Worm (Caenorhabditis elegans) whole organism, L4/young adult: ENCODE results near the gene C08B11.9.

Experiments used
- W03F9.2 ChIP-seq: fragments of 150-350 bp; optimal IDR thresholded peaks from 2 replicates; lab custom pipeline; 2014; ENCODE audit warnings: missing biosample characterization, missing genetic modification characterization
- dao-5 ChIP-seq: sonication (generic microtip); optimal IDR thresholded peaks from 2 replicates; lab custom pipeline; 2016; ENCODE audit warnings: missing genotype, missing genetic modification characterization, moderate library complexity, missing compliant biosample characterization
- him-1 ChIP-seq: sonication (generic microtip); optimal IDR thresholded peaks from 2 replicates; lab custom pipeline; 2016; ENCODE audit warnings: missing genotype, missing genetic modification reagents, missing genetic modification characterization, missing compliant biosample characterization

The C08B11.9 gene

DNA sequence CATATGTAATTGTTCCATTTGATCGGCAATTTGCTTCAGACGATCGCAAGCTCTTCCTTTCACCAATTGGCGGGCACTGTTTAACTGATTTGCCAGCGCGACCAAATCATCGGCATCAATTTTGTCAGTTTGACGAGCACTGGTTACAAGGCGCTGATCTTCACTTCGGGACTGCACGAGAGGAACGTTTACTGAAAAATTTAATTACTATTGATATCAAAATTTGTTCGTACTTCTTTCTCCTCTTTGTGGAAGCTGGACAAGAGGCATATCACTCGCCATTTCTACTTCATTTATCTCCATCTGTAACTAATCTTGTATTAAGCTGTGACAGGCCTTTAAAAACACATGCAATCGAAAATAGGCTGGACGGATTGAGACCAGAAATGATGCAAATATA is at the start of gene C08B11.9:
TSS of gene C08B11.9 (minus strand) at position 307 of the 400 bp plus-strand sequence.
- TF ChIP-seq dao-5 (tag; lab: Kevin White, UChicago), result no peak
- TF ChIP-seq him-1 (tag; lab: Kevin White, UChicago), result no peak
- TF ChIP-seq W03F9.2, result no peak

DNA sequence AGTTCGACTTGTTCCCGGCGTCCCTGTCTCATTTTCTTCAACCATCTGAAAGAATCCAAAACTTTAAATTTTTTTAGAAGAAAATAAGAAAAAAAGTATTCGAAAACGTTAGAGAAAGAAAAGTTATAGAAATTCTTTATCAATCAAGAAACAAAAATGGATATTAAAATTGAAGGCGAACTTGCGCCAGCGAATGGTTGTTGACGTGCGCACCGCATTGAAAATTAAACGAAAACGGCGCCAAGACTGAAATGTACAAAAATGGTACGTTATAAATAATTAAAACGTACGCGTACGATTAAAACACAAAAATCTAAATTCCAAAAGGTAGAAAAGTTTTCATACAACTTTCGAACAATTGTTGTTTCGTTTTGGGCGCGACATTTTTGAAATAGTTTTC is 48.8 kb upstream of the C08B11.9 start, which contains the start of gene K02C4.3:
TSS of gene K02C4.3 (minus strand) at position 51 of the 400 bp plus-strand sequence.
- TF ChIP-seq W03F9.2, result peak; percentile 72
- TF ChIP-seq dao-5 (tag; lab: Kevin White, UChicago), result no peak

DNA sequence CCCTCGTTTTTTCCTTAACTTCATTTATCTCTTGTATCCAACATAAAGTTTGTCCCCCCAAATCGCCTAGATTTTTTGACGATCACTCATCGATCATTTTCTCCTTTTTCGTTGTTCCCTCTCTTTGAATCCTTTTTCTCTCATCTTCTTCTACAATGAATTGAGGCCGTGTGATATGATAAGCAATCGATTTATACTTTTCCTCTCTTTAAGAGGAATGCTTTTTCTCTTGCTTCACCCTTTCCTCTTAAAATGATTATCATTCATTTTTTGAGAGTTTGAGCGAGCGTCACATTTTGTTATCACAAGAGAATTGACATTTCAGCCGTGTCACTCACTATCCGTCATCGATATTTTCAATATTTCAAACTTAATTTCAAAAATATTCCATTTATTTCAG is 40.1 kb upstream of the C08B11.9 start, which contains the start of gene K02C4.5:
TSS of gene K02C4.5 (plus strand) at position 395 of the 400 bp plus-strand sequence.
- no peak for TF ChIP-seq W03F9.2
- no peak for TF ChIP-seq him-1 (tag; lab: Kevin White, UChicago)
- no peak for TF ChIP-seq dao-5 (tag; lab: Kevin White, UChicago)

DNA sequence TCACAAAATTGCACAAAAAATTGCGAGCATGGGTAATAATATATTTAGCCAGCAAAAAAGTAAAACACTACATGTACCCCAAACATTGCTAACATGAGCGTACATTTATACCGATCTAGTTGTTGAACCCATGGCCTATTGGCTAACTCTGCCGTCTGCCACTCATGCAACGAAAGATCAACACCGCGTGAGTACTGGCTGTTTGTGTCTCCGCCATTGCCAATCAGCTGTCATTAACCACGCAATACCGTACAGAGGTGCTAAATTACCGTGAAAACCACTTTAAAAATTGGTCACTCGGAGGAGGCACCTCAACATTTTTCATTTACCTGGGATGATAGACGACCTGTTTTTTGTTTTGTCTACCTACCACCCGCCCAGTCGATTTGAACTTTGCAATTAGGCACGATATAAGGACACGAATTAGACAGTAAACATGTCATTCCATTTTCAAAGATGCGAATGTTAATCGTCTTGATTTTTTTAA is 37.4 kb upstream of the C08B11.9 start, which contains the start of gene K02C4.2:
TSS of gene K02C4.2 (plus strand) at position 437 of the 487 bp plus-strand sequence.
- TF ChIP-seq dao-5 (tag; lab: Kevin White, UChicago), result peak; percentile 83
- peak; percentile 46 for TF ChIP-seq W03F9.2
- peak; percentile 13 for TF ChIP-seq him-1 (tag; lab: Kevin White, UChicago)

DNA sequence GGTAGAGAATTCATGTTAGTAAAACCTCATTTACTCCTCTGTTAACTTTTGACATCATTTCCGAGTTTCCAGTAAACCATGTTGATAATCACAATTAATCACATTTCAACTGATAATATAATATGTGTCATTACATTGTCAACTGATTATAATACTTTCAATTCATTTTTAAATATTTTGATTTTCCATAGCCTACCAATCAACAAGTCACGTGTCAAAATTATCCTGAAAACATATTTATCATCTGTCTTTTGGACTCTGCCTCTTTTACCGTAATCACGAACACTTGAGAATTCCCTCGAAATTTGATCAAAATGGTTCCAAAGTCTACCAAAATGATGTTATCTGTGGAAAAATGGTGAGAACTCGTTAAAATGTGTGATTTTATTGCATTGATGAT is 36.1 kb upstream of the C08B11.9 start:
- TF ChIP-seq him-1 (tag; lab: Kevin White, UChicago), result no peak
- TF ChIP-seq W03F9.2, result no peak
- TF ChIP-seq dao-5 (tag; lab: Kevin White, UChicago), result no peak

DNA sequence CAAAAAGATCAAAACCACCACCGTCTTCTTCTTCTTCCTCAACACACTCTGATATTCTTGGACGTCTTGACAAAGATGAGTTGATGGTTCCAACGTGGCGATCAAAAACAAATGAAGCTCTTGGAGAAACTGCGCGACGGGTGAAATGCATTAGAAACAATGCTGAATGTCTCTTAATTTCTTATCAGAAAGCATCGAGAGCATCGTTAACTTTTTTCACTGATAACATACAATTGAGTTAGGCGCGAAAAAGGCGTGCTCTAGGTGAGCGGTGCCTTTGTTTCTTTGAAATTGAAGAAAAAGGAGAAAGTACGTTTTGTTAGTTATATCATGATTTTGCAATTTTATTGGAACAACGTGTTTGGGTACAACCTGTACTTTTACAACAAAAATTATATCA is 35.3 kb upstream of the C08B11.9 start, which contains the start of gene gpcp-2:
TSS of gene gpcp-2 (minus strand) at position 153 of the 400 bp plus-strand sequence.
- TF ChIP-seq him-1 (tag; lab: Kevin White, UChicago) (no peak), W03F9.2 (no peak), dao-5 (tag; lab: Kevin White, UChicago) (no peak)

DNA sequence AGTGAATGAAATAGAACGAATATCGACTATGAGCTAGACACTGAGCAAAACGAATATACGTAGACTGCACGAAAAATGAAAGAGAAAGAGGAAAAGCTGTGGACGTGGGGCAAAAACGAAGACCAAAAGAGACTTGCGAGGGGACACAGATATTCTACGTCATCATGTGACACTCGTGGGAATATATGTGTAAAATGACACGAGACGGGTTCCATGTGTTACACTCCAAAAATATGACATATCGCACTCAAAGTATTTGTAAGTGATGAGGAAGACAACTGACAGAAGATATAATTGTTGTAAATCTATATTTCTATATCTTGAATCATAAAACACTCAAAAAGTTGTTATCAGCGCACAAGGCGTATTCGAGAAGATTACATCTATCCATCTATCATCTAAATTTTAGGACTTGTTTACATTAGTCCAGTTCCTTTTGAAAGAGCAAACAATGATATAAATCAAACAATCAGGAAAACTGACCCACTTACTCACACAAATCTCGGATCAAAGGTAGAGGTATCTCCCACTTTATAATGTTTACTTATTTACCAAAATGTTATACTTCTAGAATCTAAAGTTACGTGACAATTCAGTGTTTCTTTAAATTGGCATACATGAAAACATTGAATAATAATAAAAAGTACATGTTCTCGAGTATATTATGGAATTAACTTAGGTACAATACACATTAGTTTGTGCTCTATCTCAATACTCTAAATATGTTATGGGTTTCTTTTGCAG is 34.0 kb upstream of the C08B11.9 start:
- TF ChIP-seq W03F9.2 (no peak), him-1 (tag; lab: Kevin White, UChicago) (peak; percentile 31)

DNA sequence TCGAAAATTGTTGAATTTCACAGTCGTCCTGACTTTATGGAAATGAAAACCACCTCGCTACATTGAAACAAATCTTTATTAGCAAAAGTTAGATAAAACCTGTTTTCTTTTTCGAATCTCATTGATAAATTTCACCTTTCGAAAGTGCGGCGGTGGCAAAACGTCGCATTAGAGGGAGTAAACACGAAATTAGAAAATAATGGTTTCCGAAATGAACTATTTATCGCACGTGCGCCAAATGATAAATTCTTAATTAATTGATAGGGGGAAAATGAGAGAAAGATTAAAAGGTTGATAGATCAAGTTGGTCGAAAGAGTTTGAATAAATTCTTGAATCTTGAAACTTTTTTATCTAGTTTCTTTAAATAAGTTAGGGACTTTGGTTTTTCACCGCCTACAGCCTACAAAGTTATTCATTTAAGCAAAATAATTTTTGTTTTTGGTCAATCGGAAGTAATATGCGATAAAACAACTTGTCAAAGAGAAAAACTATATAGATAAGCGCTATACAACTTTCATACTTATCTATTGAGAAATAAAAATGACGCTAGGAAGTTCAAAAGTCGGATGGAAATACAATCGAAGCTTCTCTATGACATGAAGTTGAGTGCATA is 33.1 kb upstream of the C08B11.9 start:
- TF ChIP-seq dao-5 (tag; lab: Kevin White, UChicago) (no peak), W03F9.2 (no peak), him-1 (tag; lab: Kevin White, UChicago) (no peak)

DNA sequence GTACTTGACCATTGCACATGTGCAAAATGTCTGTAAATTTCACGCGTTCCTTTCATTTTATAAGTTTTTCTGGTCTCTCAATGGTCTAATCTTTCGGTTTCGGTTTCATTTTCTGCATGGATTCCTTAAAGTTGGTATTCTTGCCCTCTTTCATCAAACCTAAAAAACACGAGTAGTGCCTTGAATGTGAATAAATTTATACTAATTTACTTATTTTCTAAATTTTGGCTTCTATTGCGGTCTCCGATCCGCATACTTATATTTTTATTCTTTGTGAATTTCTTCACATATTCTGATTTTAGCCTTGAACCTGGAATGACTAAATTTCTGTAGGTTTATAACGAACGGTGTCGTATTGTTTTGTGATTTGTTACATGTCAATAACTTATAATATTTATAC is 28.0 kb upstream of the C08B11.9 start, which contains the start of gene pdha-1:
TSS of gene pdha-1 (plus strand) at position 301 of the 400 bp plus-strand sequence.
- TF ChIP-seq him-1 (tag; lab: Kevin White, UChicago), result no peak
- TF ChIP-seq dao-5 (tag; lab: Kevin White, UChicago), result no peak
- TF ChIP-seq W03F9.2, result no peak

DNA sequence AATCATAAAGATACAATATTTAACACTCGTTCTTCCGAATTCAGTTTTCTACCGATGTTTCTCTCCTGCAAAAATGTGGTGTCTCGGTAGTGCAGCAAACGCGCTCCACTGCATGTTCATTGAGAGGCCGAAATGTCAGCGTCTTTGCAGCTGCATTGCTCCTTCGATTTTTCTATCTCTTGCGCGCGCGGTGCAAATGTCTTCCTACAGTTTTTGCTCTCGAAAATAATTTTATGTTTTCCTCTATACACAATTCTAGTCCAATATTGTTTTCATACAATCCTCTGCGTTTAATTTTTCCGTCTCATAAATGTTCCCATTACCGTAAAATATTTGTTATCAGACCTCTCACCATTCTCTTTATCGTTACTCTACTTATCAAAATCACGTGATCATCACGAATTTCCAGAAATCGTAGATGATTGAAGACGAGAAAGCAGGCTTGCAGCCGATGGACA is 24.4 kb upstream of the C08B11.9 start, which contains the start of gene ufd-2:
TSS of gene ufd-2 (plus strand) at position 408 of the 458 bp plus-strand sequence.
- peak; percentile 66 for TF ChIP-seq W03F9.2
- TF ChIP-seq him-1 (tag; lab: Kevin White, UChicago), result no peak

DNA sequence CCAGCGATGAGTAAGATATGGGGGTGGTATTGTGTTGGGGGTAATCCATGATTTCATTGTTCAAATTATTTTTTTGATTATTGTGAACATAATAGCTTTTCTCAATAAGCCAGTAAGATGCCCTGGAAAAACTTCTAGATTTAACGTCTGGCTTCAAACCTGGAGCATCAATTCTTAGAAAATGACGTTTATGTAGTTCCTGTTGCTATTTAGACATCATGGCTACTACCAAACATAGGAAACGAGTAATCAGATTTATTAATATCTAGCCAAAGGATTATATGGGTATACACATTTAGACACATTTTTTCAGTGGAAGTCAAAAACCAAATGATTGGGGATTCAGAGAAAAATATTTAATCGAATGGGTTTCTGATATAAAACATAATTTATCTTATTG is 21.6 kb upstream of the C08B11.9 start:
- TF ChIP-seq dao-5 (tag; lab: Kevin White, UChicago) (no peak), W03F9.2 (no peak), him-1 (tag; lab: Kevin White, UChicago) (no peak)

DNA sequence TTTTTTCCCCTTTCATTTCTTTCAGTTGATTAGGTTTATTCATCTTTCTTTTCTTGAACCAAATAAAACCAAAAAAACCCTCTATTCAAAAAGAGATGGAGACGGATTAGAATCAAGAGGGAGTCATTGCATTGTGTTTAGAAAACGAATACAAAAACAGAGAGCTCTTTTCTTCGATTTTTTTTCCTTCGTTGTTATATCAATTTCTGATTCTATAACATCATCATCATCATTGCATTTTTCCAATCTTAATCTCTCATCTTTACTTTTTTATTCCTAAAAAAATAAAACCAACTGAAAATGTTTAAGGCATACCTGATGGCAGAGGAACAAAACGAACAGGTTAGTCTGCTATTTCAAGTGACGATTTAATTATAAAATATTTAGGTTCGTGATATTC is 20.8 kb upstream of the C08B11.9 start, which contains the start of gene T05H10.8:
TSS of gene T05H10.8 (plus strand) at position 301 of the 400 bp plus-strand sequence.
- TF ChIP-seq him-1 (tag; lab: Kevin White, UChicago) (no peak), W03F9.2 (no peak), dao-5 (tag; lab: Kevin White, UChicago) (no peak)

DNA sequence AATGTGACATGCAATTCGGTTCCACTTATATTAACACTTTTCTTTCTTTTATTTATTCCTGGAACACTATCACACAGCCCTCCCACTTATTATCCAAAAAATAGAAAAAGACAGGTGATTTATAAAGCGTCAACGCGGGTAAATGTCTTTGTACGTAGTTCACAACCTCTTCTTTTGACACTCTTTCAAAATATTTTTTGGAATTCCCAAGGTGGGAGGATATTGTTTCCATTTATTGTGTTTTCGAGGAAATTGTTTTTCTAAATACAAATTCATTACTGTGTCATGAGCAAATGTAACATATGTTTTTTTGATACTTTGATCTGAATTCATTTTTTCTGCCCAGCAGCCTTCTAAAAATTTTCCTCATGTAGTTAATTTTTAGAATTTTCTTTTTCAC is 19.9 kb upstream of the C08B11.9 start:
- TF ChIP-seq him-1 (tag; lab: Kevin White, UChicago), result no peak
- TF ChIP-seq W03F9.2, result no peak
- TF ChIP-seq dao-5 (tag; lab: Kevin White, UChicago), result no peak

DNA sequence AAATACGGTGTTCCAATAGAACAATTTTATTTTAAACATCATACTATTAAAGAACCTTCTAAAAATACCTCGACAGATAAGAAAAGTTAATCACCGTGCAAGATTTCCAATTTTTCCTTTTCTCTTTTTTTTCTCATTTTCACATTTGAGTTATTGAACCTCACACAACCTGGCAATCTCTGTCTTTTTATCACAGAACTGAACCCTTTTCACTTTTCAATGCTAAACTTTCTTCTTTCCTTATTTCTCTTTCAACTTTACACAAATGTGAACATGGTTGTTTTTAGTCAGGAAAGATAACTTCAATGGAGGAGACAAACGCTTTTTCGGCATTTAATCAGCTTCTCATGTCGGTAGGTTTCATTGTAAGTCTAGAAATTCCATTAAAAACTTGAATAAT is 14.9 kb upstream of the C08B11.9 start, which contains the start of gene T05H10.4:
TSS of gene T05H10.4 (plus strand) at position 301 of the 400 bp plus-strand sequence.
- no peak for TF ChIP-seq him-1 (tag; lab: Kevin White, UChicago)
- no peak for TF ChIP-seq dao-5 (tag; lab: Kevin White, UChicago)
- TF ChIP-seq W03F9.2, result no peak
